Fruit fly (Drosophila melanogaster) whole organism, embryonic: ENCODE measurements around the gene fzo.

ENCODE experiments used
- Aef1 ChIP-seq: fragments of 200-800 bp; sonication (Bioruptor generic); IDR thresholded peaks from 3 replicates; pipeline ENCODE4 v1.3.6; 2022; ENCODE audit warnings: missing biosample characterization, missing genetic modification characterization
- B-H1 ChIP-seq: fragments of 200-800 bp; sonication (Bioruptor generic); IDR thresholded peaks from 3 replicates; pipeline ENCODE4 v1.3.6; 2022; ENCODE audit warnings: missing biosample characterization, missing genetic modification characterization
- CG10267 ChIP-seq: fragments of 200-800 bp; sonication (Bioruptor generic); optimal IDR thresholded peaks from 2 replicates; lab custom pipeline; 2018; ENCODE audit warnings: missing biosample characterization, mild to moderate bottlenecking, missing genetic modification characterization, moderate library complexity
- CG10565 ChIP-seq: fragments of 200-800 bp; sonication (Bioruptor generic); optimal IDR thresholded peaks from 3 replicates; lab custom pipeline; 2016; ENCODE audit warnings: missing biosample characterization, mild to moderate bottlenecking, missing genetic modification characterization
- CG11093 ChIP-seq: fragments of 200-800 bp; sonication (Bioruptor generic); IDR thresholded peaks from 3 replicates; pipeline ENCODE4 v1.3.6; 2022; ENCODE audit warnings: missing biosample characterization, missing genetic modification characterization
- CG11560 ChIP-seq: fragments of 200-800 bp; sonication (Bioruptor generic); IDR thresholded peaks from 3 replicates; pipeline ENCODE4 v1.3.6; 2022; ENCODE audit warnings: missing biosample characterization, missing genetic modification characterization
- CG11695 ChIP-seq: fragments of 200-800 bp; sonication (Bioruptor generic); IDR thresholded peaks from 3 replicates; pipeline ENCODE4 v1.3.6; 2022; ENCODE audit warnings: missing biosample characterization, missing genetic modification characterization
- CG1233 ChIP-seq: fragments of 200-800 bp; sonication (Bioruptor generic); optimal IDR thresholded peaks from 4 replicates; lab custom pipeline; 2018; ENCODE audit warnings: missing biosample characterization, mild to moderate bottlenecking, missing genetic modification characterization
- CG16863 ChIP-seq: fragments of 200-800 bp; sonication (Bioruptor generic); optimal IDR thresholded peaks from 3 replicates; lab custom pipeline; 2016; ENCODE audit warnings: missing biosample characterization, missing genetic modification characterization
- CG18011 ChIP-seq: fragments of 200-800 bp; sonication (Bioruptor generic); optimal IDR thresholded peaks from 2 replicates; lab custom pipeline; 2017; ENCODE audit warnings: missing biosample characterization, missing genetic modification characterization, mild to moderate bottlenecking, moderate library complexity, missing genotype
- CG3163 ChIP-seq: fragments of 200-800 bp; sonication (Bioruptor generic); optimal IDR thresholded peaks from 3 replicates; lab custom pipeline; 2016; ENCODE audit warnings: missing biosample characterization, missing genetic modification characterization
- CG32532 ChIP-seq: fragments of 200-800 bp; sonication (Bioruptor generic); IDR thresholded peaks from 2 replicates; pipeline ENCODE4 v1.3.6; 2022; ENCODE audit warnings: missing biosample characterization, missing genetic modification characterization
- CG3407 ChIP-seq: fragments of 200-800 bp; sonication (Bioruptor generic); optimal IDR thresholded peaks from 2 replicates; lab custom pipeline; 2018; ENCODE audit warnings: missing biosample characterization, mild to moderate bottlenecking, missing genetic modification characterization
- CG4617 ChIP-seq: fragments of 200-800 bp; sonication (Bioruptor generic); optimal IDR thresholded peaks from 3 replicates; lab custom pipeline; 2016; ENCODE audit warnings: missing biosample characterization, missing genetic modification characterization, borderline replicate concordance
- CG6689 ChIP-seq: fragments of 200-800 bp; sonication (Bioruptor generic); IDR thresholded peaks from 2 replicates; pipeline ENCODE4 v1.3.6; 2022; ENCODE audit warnings: missing biosample characterization, missing genetic modification characterization
- CG6765 ChIP-seq: fragments of 200-800 bp; sonication (Bioruptor generic); optimal IDR thresholded peaks from 3 replicates; lab custom pipeline; 2017; ENCODE audit warnings: missing biosample characterization, mild to moderate bottlenecking, missing genetic modification characterization
- CG6813 ChIP-seq: fragments of 200-800 bp; sonication (Bioruptor generic); optimal IDR thresholded peaks from 2 replicates; lab custom pipeline; 2017; ENCODE audit warnings: missing biosample characterization, missing genetic modification characterization, mild to moderate bottlenecking, moderate library complexity, missing genetic modification reagents
- CG6854 ChIP-seq: fragments of 200-800 bp; sonication (Bioruptor generic); optimal IDR thresholded peaks from 3 replicates; lab custom pipeline; 2017; ENCODE audit warnings: missing biosample characterization, mild to moderate bottlenecking, missing genetic modification characterization
- CG7372 ChIP-seq: fragments of 200-800 bp; sonication (Bioruptor generic); IDR thresholded peaks from 2 replicates; pipeline ENCODE4 v1.3.6; 2022; ENCODE audit warnings: missing biosample characterization, missing genetic modification characterization
- CG7963 ChIP-seq: fragments of 200-800 bp; sonication (Bioruptor generic); IDR thresholded peaks from 3 replicates; pipeline ENCODE4 v1.3.6; 2022; ENCODE audit warnings: missing biosample characterization, missing genetic modification characterization; ENCODE audit not compliant: partially characterized antibody
- CoRest ChIP-seq: fragments of 200-800 bp; sonication (Bioruptor generic); optimal IDR thresholded peaks from 3 replicates; lab custom pipeline; 2018; ENCODE audit warnings: missing biosample characterization, mild to moderate bottlenecking, missing genetic modification characterization, moderate library complexity
- Dad ChIP-seq: fragments of 200-800 bp; sonication (Bioruptor generic); optimal IDR thresholded peaks from 3 replicates; lab custom pipeline; 2016; ENCODE audit warnings: missing biosample characterization, missing genetic modification characterization
- Deaf1 ChIP-seq: fragments of 200-800 bp; optimal IDR thresholded peaks from 3 replicates; lab custom pipeline; 2019; ENCODE audit warnings: missing biosample characterization, mild to moderate bottlenecking, missing genetic modification characterization, moderate library complexity
- Dref ChIP-seq: fragments of 200-800 bp; sonication (Bioruptor generic); IDR thresholded peaks from 2 replicates; pipeline ENCODE4 v1.3.6; 2022; ENCODE audit warnings: missing biosample characterization, missing genetic modification characterization
- Fer3 ChIP-seq: fragments of 200-800 bp; sonication (Bioruptor generic); optimal IDR thresholded peaks from 2 replicates; lab custom pipeline; 2018; ENCODE audit warnings: missing biosample characterization, mild to moderate bottlenecking, missing genetic modification characterization, moderate library complexity
- Gug ChIP-seq: fragments of 200-800 bp; sonication (Bioruptor generic); IDR thresholded peaks from 4 replicates; pipeline ENCODE4 v1.3.6; 2022; ENCODE audit warnings: missing biosample characterization, missing genetic modification characterization
- H15 ChIP-seq: fragments of 200-800 bp; sonication (Bioruptor generic); IDR thresholded peaks from 3 replicates; pipeline ENCODE4 v1.3.6; 2022; ENCODE audit warnings: missing biosample characterization, missing genetic modification characterization
- MBD-R2 ChIP-seq: fragments of 200-800 bp; sonication (Bioruptor generic); IDR thresholded peaks from 2 replicates; pipeline ENCODE4 v1.3.6; 2022; ENCODE audit warnings: missing biosample characterization, missing genetic modification characterization
- Stat92E ChIP-seq, 3 experiments: fragments of >200 bp in 2 of 3; fragments of 200-800 bp in 1 of 3; sonication (Bioruptor generic) in 1 of 3; optimal IDR thresholded peaks; 2 replicates each; lab custom pipeline; 2017 to 2019; ENCODE audit warnings: missing biosample characterization in 3 of 3, missing genetic modification characterization in 3 of 3, mild to moderate bottlenecking in 1 of 3, moderate library complexity in 1 of 3
- abd-A ChIP-seq: fragments of 200-800 bp; sonication (Bioruptor generic); optimal IDR thresholded peaks from 3 replicates; lab custom pipeline; 2019; ENCODE audit warnings: missing biosample characterization, mild to moderate bottlenecking, missing genetic modification characterization, moderate library complexity
- ash1 ChIP-seq: fragments of 200-800 bp; sonication (Bioruptor generic); optimal IDR thresholded peaks from 2 replicates; lab custom pipeline; 2018; ENCODE audit warnings: missing biosample characterization, mild to moderate bottlenecking, missing genetic modification characterization
- bab2 ChIP-seq: fragments of 200-800 bp; sonication (Bioruptor generic); optimal IDR thresholded peaks from 2 replicates; lab custom pipeline; 2016; ENCODE audit warnings: missing biosample characterization, missing genetic modification characterization
- bsh ChIP-seq, 2 experiments: fragments of 200-800 bp; sonication (Bioruptor generic); optimal IDR thresholded peaks; 2 replicates each; lab custom pipeline; 2017 to 2018; ENCODE audit warnings: mild to moderate bottlenecking in 2 of 2, missing biosample characterization in 2 of 2, missing genetic modification characterization in 2 of 2, moderate library complexity in 1 of 2
- caup ChIP-seq: fragments of 200-800 bp; sonication (Bioruptor generic); optimal IDR thresholded peaks from 3 replicates; lab custom pipeline; 2017; ENCODE audit warnings: missing biosample characterization, mild to moderate bottlenecking, missing genetic modification characterization, moderate library complexity; ENCODE audit not compliant: severe bottlenecking
- danr ChIP-seq: fragments of 200-800 bp; sonication (Bioruptor generic); IDR thresholded peaks from 2 replicates; pipeline ENCODE4 v1.3.6; 2022; ENCODE audit warnings: missing biosample characterization, missing genetic modification characterization
- dpn ChIP-seq, 2 experiments: fragments of 200-800 bp; sonication (Bioruptor generic); optimal IDR thresholded peaks; 3 replicates each; lab custom pipeline; 2016; ENCODE audit warnings: missing biosample characterization in 2 of 2, missing genetic modification characterization in 2 of 2
- dysf ChIP-seq: fragments of 200-800 bp; sonication (Bioruptor generic); IDR thresholded peaks from 3 replicates; pipeline ENCODE4 v1.3.6; 2022; ENCODE audit warnings: missing biosample characterization, missing genetic modification characterization
- ems ChIP-seq: fragments of 200-800 bp; sonication (Bioruptor generic); optimal IDR thresholded peaks from 3 replicates; lab custom pipeline; 2016; ENCODE audit warnings: missing biosample characterization, missing genetic modification characterization
- fd64A ChIP-seq: fragments of 200-800 bp; sonication (Bioruptor generic); optimal IDR thresholded peaks from 3 replicates; lab custom pipeline; 2018; ENCODE audit warnings: missing biosample characterization, mild to moderate bottlenecking, missing genetic modification characterization
- gsb ChIP-seq: fragments of 200-800 bp; sonication (Bioruptor generic); IDR thresholded peaks from 2 replicates; pipeline ENCODE4 v1.3.6; 2022; ENCODE audit warnings: missing biosample characterization, missing genetic modification characterization
- ken ChIP-seq: fragments of 200-800 bp; sonication (Bioruptor generic); IDR thresholded peaks from 3 replicates; pipeline ENCODE4 v1.3.6; 2022; ENCODE audit warnings: missing biosample characterization, missing genetic modification characterization
- klu ChIP-seq: fragments of 200-800 bp; sonication (Bioruptor generic); IDR thresholded peaks from 2 replicates; pipeline ENCODE4 v1.3.6; 2022; ENCODE audit warnings: missing biosample characterization, missing genetic modification characterization
- lab ChIP-seq: fragments of 200-800 bp; sonication (Bioruptor generic); optimal IDR thresholded peaks from 3 replicates; lab custom pipeline; 2017; ENCODE audit warnings: missing biosample characterization, missing genetic modification characterization, mild to moderate bottlenecking, moderate library complexity, missing genetic modification reagents
- lmd ChIP-seq: fragments of 200-800 bp; sonication (Bioruptor generic); IDR thresholded peaks from 2 replicates; pipeline ENCODE4 v1.3.6; 2022; ENCODE audit warnings: missing biosample characterization, missing genetic modification characterization
- mirr ChIP-seq: fragments of 200-800 bp; sonication (Bioruptor generic); optimal IDR thresholded peaks from 3 replicates; lab custom pipeline; 2018; ENCODE audit warnings: missing biosample characterization, mild to moderate bottlenecking, missing genetic modification characterization
- nerfin-1 ChIP-seq: fragments of 200-800 bp; sonication (Bioruptor generic); optimal IDR thresholded peaks from 3 replicates; lab custom pipeline; 2019; ENCODE audit warnings: missing biosample characterization, mild to moderate bottlenecking, missing genetic modification characterization, moderate library complexity
- nom ChIP-seq: fragments of 200-800 bp; sonication (Bioruptor generic); optimal IDR thresholded peaks from 2 replicates; lab custom pipeline; 2017; ENCODE audit warnings: missing biosample characterization, missing genetic modification characterization, mild to moderate bottlenecking, moderate library complexity, missing genetic modification reagents
- sob ChIP-seq: fragments of 200-800 bp; sonication (Bioruptor generic); IDR thresholded peaks from 2 replicates; pipeline ENCODE4 v1.3.6; 2022; ENCODE audit warnings: missing biosample characterization, missing genetic modification characterization
- zen2 ChIP-seq: fragments of 200-800 bp; sonication (Bioruptor generic); IDR thresholded peaks from 3 replicates; pipeline ENCODE4 v1.3.6; 2022; ENCODE audit warnings: missing biosample characterization, missing genetic modification characterization; ENCODE audit not compliant: partially characterized antibody

fzo gene

DNA sequence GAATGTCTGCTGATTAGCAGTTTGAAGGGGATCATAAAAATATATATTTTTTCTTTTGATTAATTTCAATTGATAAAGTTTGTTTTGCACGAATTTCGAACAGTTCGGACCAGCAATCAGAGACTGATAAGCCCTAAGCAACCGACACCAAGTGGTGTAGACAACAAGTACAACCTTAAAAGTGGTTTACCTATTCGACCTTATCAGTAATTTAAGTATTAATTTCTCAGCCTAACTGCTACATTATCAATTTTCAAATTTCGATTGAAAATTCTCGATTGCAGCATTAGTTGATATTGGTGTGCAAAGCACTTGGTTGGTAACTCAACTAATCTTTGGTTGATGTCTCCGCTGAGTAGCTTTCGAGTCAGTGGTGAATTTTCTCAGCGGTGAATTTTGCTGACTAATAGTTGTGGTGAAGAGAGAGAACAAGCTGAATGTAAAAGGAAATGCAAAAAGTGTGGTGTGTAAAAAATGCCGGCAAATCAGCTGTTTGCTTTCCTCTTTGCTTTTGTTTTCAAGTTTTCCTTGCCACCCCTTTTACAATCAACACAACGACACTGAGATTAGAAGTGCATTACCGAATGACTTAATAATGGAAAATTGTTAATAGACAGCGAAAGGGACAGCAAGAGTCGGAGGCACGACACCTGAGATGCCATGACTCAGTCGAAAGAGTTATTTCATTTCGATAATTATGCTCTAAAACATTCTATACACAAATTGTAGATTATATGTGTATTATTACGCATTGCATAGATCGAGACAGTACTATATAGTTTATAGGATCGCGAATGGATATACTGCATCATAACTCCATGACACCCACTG lies 11.0 kb upstream of the fzo start (continued):
- TF ChIP-seq CoRest (tag; lab: Kevin White, UChicago) (no peak), klu (GFP tag; lab: Robert Waterston, UW) (no peak), CG6765 (GFP tag; lab: Kevin White, UChicago) (no peak), bab2 (GFP tag; lab: Kevin White, UChicago) (no peak), Aef1 (GFP tag; lab: Robert Waterston, UW) (no peak), caup (peak; percentile 28), lmd (no peak), dpn (GFP tag; optimal IDR thresholded peaks at IDR 0.05; lab: Kevin White, UChicago) (no peak), CG6813 (no peak), mirr (GFP tag; lab: Kevin White, UChicago) (peak; percentile 85), ash1 (GFP tag; lab: Kevin White, UChicago) (no peak), lab (peak; percentile 34), Gug (no peak), fd64A (GFP tag; lab: Kevin White, UChicago) (no peak), CG7963 (GFP tag; lab: Robert Waterston, UW) (no peak), CG16863 (GFP tag; lab: Kevin White, UChicago) (no peak), Dad (GFP tag; lab: Kevin White, UChicago) (no peak), ken (GFP tag; lab: Robert Waterston, UW) (no peak), dysf (GFP tag; lab: Robert Waterston, UW) (no peak), CG1233 (GFP tag; lab: Kevin White, UChicago) (no peak), nom (GFP tag; lab: Kevin White, UChicago) (peak; percentile 41), ems (GFP tag; lab: Kevin White, UChicago) (no peak), Deaf1 (no peak), abd-A (tag; lab: Kevin White, UChicago) (peak; percentile 83), CG3163 (GFP tag; lab: Kevin White, UChicago) (no peak), CG11560 (tag; lab: Robert Waterston, UW) (no peak), CG11695 (GFP tag; lab: Robert Waterston, UW) (no peak), CG6689 (GFP tag; lab: Robert Waterston, UW) (no peak), zen2 (GFP tag; lab: Robert Waterston, UW) (peak; percentile 11; the same call in 1 of the 3 replicates), CG4617 (GFP tag; lab: Kevin White, UChicago) (no peak), CG7372 (GFP tag; lab: Robert Waterston, UW) (no peak), danr (GFP tag; lab: Robert Waterston, UW) (no peak), CG10565 (GFP tag; lab: Kevin White, UChicago) (no peak), sob (no peak), MBD-R2 (no peak), Fer3 (tag; lab: Kevin White, UChicago) (no peak), B-H1 (GFP tag; lab: Robert Waterston, UW) (no peak), Stat92E (GFP tag; optimal IDR thresholded peaks at IDR 0.05; lab: Kevin White, UChicago) (peak in 1 of 3 experiments; percentile 39), CG18011 (GFP tag; lab: Kevin White, UChicago) (peak; percentile 50), H15 (GFP tag; lab: Robert Waterston, UW) (no peak), nerfin-1 (tag; lab: Kevin White, UChicago) (peak; percentile 37), CG11093 (GFP tag; lab: Robert Waterston, UW) (no peak), Dref (GFP tag; lab: Robert Waterston, UW) (peak; percentile 79), gsb (GFP tag; lab: Robert Waterston, UW) (no peak), CG32532 (no peak), CG3407 (GFP tag; lab: Kevin White, UChicago) (no peak), CG10267 (tag; lab: Kevin White, UChicago) (peak; percentile 53), CG6854 (GFP tag; lab: Kevin White, UChicago) (no peak), bsh (GFP tag; optimal IDR thresholded peaks at IDR 0.05; lab: Kevin White, UChicago) (peak in 1 of 2 experiments; percentile 6)
